ENCODE assay signal across 2 worm cellular contexts in the genomic region with DNA sequence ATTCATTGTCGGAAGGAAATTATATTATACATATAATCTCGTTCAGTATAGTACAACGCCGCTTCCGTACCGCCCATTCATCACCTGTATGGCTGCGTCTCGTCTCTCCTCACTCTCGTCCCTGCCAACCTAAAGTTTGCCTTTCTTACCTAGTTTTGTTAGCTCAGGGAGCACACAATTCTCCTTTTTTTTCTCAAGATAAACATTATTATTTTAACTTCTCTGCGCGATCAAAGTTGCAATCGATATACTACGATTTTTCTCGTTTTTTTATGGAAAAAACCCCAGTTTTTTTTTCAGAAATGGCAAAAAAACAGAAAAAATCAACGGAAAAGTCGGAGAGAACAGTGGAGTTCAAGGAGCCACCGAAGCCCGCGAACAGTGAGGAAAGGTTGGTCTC.
TF ChIP-seq lines count a peak whose summit lies in the region.

A gene (plus strand): TSS at position 301 of the 400 bp plus-strand sequence.

TF ChIP-seq in whole organism, L3 larva, 47 proteins besides CTCF, POLR2A, EP300 and RAD21:
- TF ChIP-seq nfya-1 (tag; optimal IDR thresholded peaks at IDR 0.05; lab: Kevin White, UChicago; ENCODE audit: insufficient read depth) (peak; percentile 26), pha-4 (tag; optimal IDR thresholded peaks at IDR 0.05; lab: Kevin White, UChicago) (peak; percentile 57), hmg-11 (tag; optimal IDR thresholded peaks at IDR 0.05; lab: Kevin White, UChicago) (no peak), zag-1 (tag; optimal IDR thresholded peaks at IDR 0.05; lab: Kevin White, UChicago) (no peak)

TF ChIP-seq in whole organism, L4 larva, 104 proteins besides CTCF, POLR2A, EP300 and RAD21:
- no peak for TF ChIP-seq nhr-11 (tag; optimal IDR thresholded peaks at IDR 0.05; lab: Kevin White, UChicago)
- TF ChIP-seq mes-2 (tag; optimal IDR thresholded peaks at IDR 0.05; lab: Kevin White, UChicago; ENCODE audit: poor library complexity, severe bottlenecking): no peak
- TF ChIP-seq unc-62 (GFP tag; optimal IDR thresholded peaks at IDR 0.05 in 1 of 2; lab: Kevin White, UChicago): peak in 1 of 2 experiments; percentile 44
- no peak for TF ChIP-seq unc-62 (tag; optimal IDR thresholded peaks at IDR 0.05; lab: Kevin White, UChicago)
- no peak for TF ChIP-seq tag-97 (GFP tag; IDR thresholded peaks at IDR 0.05; lab: Robert Waterston, UW)
- TF ChIP-seq aha-1 (tag; lab: Kevin White, UChicago): peak; percentile 72
- no peak for TF ChIP-seq snpc-1.2 (GFP tag; IDR thresholded peaks at IDR 0.05; lab: Robert Waterston, UW)
